Worm (Caenorhabditis elegans) whole organism, mixed stage, embryonic: ENCODE data around the gene C03H12.1.

Experiments
- M03D4.4 ChIP-seq: sonication (generic microtip); optimal IDR thresholded peaks from 2 replicates; lab custom pipeline; 2017; ENCODE audit warnings: mild to moderate bottlenecking, missing genetic modification characterization, missing compliant biosample characterization
- bed-3 ChIP-seq: fragments of 200-800 bp; sonication (Bioruptor generic); optimal IDR thresholded peaks from 3 replicates; lab custom pipeline; 2018; ENCODE audit warnings: mild to moderate bottlenecking, missing genetic modification characterization, moderate library complexity, missing compliant biosample characterization
- blmp-1 ChIP-seq: fragments of 150-350 bp; optimal IDR thresholded peaks from 2 replicates; lab custom pipeline; 2014; ENCODE audit warnings: missing biosample characterization, missing genetic modification characterization
- ceh-43 ChIP-seq: fragments of 200-800 bp; sonication (Bioruptor generic); optimal IDR thresholded peaks from 2 replicates; lab custom pipeline; 2018; ENCODE audit warnings: mild to moderate bottlenecking, missing genetic modification characterization, moderate library complexity, missing compliant biosample characterization
- ceh-83 ChIP-seq: fragments of 200-800 bp; sonication (Bioruptor generic); optimal IDR thresholded peaks from 2 replicates; lab custom pipeline; 2018; ENCODE audit warnings: mild to moderate bottlenecking, missing genetic modification characterization, missing compliant biosample characterization
- ces-1 ChIP-seq: fragments of 150-350 bp; optimal IDR thresholded peaks from 2 replicates; lab custom pipeline; 2014; ENCODE audit warnings: missing biosample characterization, missing genetic modification reagents, missing genetic modification characterization
- cnd-1 ChIP-seq: fragments of 200-800 bp; sonication (Bioruptor generic); optimal IDR thresholded peaks from 2 replicates; lab custom pipeline; 2018; ENCODE audit warnings: mild to moderate bottlenecking, missing genetic modification characterization, missing compliant biosample characterization
- drap-1 ChIP-seq: fragments of 200-800 bp; sonication (Bioruptor generic); optimal IDR thresholded peaks from 3 replicates; lab custom pipeline; 2018; ENCODE audit warnings: mild to moderate bottlenecking, missing genetic modification characterization, missing compliant biosample characterization
- elt-1 ChIP-seq: sonication (generic microtip); optimal IDR thresholded peaks from 2 replicates; lab custom pipeline; 2017; ENCODE audit warnings: missing genetic modification characterization, mild to moderate bottlenecking, missing compliant biosample characterization, antibody characterized with exemption, moderate library complexity, borderline replicate concordance; ENCODE audit not compliant: insufficient read depth
- elt-3 ChIP-seq: fragments of 150-350 bp; optimal IDR thresholded peaks from 2 replicates; lab custom pipeline; 2014; ENCODE audit warnings: missing biosample characterization, missing genetic modification characterization
- flh-1 ChIP-seq: fragments of 200-800 bp; sonication (Bioruptor generic); optimal IDR thresholded peaks from 2 replicates; lab custom pipeline; 2018; ENCODE audit warnings: mild to moderate bottlenecking, missing genetic modification characterization, moderate library complexity, missing compliant biosample characterization
- ham-2 ChIP-seq: fragments of 200-800 bp; sonication (Bioruptor generic); optimal IDR thresholded peaks from 2 replicates; lab custom pipeline; 2018; ENCODE audit warnings: mild to moderate bottlenecking, missing genetic modification characterization, missing compliant biosample characterization
- hlh-1 ChIP-seq: fragments of 150-350 bp; optimal IDR thresholded peaks from 2 replicates; lab custom pipeline; 2014; ENCODE audit warnings: missing biosample characterization, missing genetic modification reagents, missing genetic modification characterization
- lin-32 ChIP-seq: fragments of 200-800 bp; sonication (Bioruptor generic); optimal IDR thresholded peaks from 2 replicates; lab custom pipeline; 2018; ENCODE audit warnings: mild to moderate bottlenecking, missing genetic modification characterization, missing compliant biosample characterization
- lsy-2 ChIP-seq: fragments of 150-350 bp; optimal IDR thresholded peaks from 2 replicates; lab custom pipeline; 2014; ENCODE audit warnings: missing biosample characterization, missing genetic modification characterization
- mab-5 ChIP-seq: fragments of 150-350 bp; optimal IDR thresholded peaks from 2 replicates; lab custom pipeline; 2014; ENCODE audit warnings: missing biosample characterization, missing genetic modification characterization
- mep-1 ChIP-seq: fragments of 150-350 bp; optimal IDR thresholded peaks from 2 replicates; lab custom pipeline; 2017; ENCODE audit warnings: missing biosample characterization, missing genetic modification reagents, missing genetic modification characterization, inconsistent platforms
- mls-2 ChIP-seq: sonication (generic microtip); optimal IDR thresholded peaks from 2 replicates; lab custom pipeline; 2016; ENCODE audit warnings: mild to moderate bottlenecking, missing genetic modification characterization, moderate library complexity, missing compliant biosample characterization
- nhr-12 ChIP-seq: fragments of 150-350 bp; optimal IDR thresholded peaks from 2 replicates; lab custom pipeline; 2014; ENCODE audit warnings: missing biosample characterization, missing genetic modification characterization
- nhr-2 ChIP-seq: fragments of 150-350 bp; optimal IDR thresholded peaks from 2 replicates; lab custom pipeline; 2014; ENCODE audit warnings: missing biosample characterization, missing genetic modification characterization
- nhr-237 ChIP-seq: fragments of 150-350 bp; optimal IDR thresholded peaks from 2 replicates; lab custom pipeline; 2014; ENCODE audit warnings: missing biosample characterization, missing genetic modification characterization
- nhr-28 ChIP-seq: fragments of 150-350 bp; optimal IDR thresholded peaks from 2 replicates; lab custom pipeline; 2014; ENCODE audit warnings: missing biosample characterization, missing genetic modification characterization
- nhr-76 ChIP-seq: sonication (generic microtip); optimal IDR thresholded peaks from 2 replicates; lab custom pipeline; 2017; ENCODE audit warnings: missing biosample characterization, missing genetic modification characterization
- pha-4 ChIP-seq: fragments of 150-350 bp; optimal IDR thresholded peaks from 2 replicates; lab custom pipeline; 2018; ENCODE audit warnings: missing biosample characterization, missing genetic modification reagents, missing genetic modification characterization
- sem-2 ChIP-seq: fragments of 200-800 bp; sonication (Bioruptor generic); optimal IDR thresholded peaks from 2 replicates; lab custom pipeline; 2018; ENCODE audit warnings: mild to moderate bottlenecking, missing genetic modification characterization, missing compliant biosample characterization
- snpc-4 ChIP-seq: fragments of 150-350 bp; optimal IDR thresholded peaks from 2 replicates; lab custom pipeline; 2014; ENCODE audit warnings: missing biosample characterization, missing genetic modification characterization
- sptf-1 ChIP-seq: sonication (generic microtip); optimal IDR thresholded peaks from 2 replicates; lab custom pipeline; 2017; ENCODE audit warnings: mild to moderate bottlenecking, missing genetic modification characterization, moderate library complexity, missing compliant biosample characterization
- tbx-8 ChIP-seq: fragments of 200-800 bp; sonication (Bioruptor generic); optimal IDR thresholded peaks from 2 replicates; lab custom pipeline; 2018; ENCODE audit warnings: mild to moderate bottlenecking, missing genetic modification characterization, moderate library complexity, missing compliant biosample characterization
- unc-120 ChIP-seq: sonication (generic microtip); optimal IDR thresholded peaks from 2 replicates; lab custom pipeline; 2017; ENCODE audit warnings: missing genetic modification characterization, missing compliant biosample characterization; ENCODE audit not compliant: poor library complexity, severe bottlenecking
- unc-39 ChIP-seq: fragments of 150-350 bp; optimal IDR thresholded peaks from 2 replicates; lab custom pipeline; 2014; ENCODE audit warnings: missing biosample characterization, missing genetic modification characterization
- unc-62 ChIP-seq: fragments of 150-350 bp; optimal IDR thresholded peaks from 2 replicates; lab custom pipeline; 2014; ENCODE audit warnings: missing biosample characterization, missing genetic modification reagents, missing genetic modification characterization
- zip-8 ChIP-seq: fragments of 150-350 bp; optimal IDR thresholded peaks from 2 replicates; lab custom pipeline; 2014; ENCODE audit warnings: missing biosample characterization, missing genetic modification characterization
- ztf-11 ChIP-seq: fragments of 150-350 bp; optimal IDR thresholded peaks from 2 replicates; lab custom pipeline; 2014; ENCODE audit warnings: missing biosample characterization, missing genetic modification characterization

The C03H12.1 gene

ce11 chrX:15657773-15658172 lies 31.5 kb upstream of the C03H12.1 start:
- TF ChIP-seq ztf-11 (tag; lab: Kevin White, UChicago) (no peak), nhr-76 (no peak), ham-2 (GFP tag; lab: Kevin White, UChicago) (no peak), unc-39 (no peak), bed-3 (GFP tag; lab: Kevin White, UChicago) (no peak), M03D4.4 (tag; lab: Kevin White, UChicago) (no peak), mls-2 (tag; lab: Kevin White, UChicago) (no peak), hlh-1 (no peak), elt-1 (tag; lab: Kevin White, UChicago) (no peak), cnd-1 (no peak), lsy-2 (tag; lab: Kevin White, UChicago) (no peak), elt-3 (tag; lab: Kevin White, UChicago) (no peak), nhr-2 (tag; lab: Kevin White, UChicago) (no peak), blmp-1 (no peak)

DNA sequence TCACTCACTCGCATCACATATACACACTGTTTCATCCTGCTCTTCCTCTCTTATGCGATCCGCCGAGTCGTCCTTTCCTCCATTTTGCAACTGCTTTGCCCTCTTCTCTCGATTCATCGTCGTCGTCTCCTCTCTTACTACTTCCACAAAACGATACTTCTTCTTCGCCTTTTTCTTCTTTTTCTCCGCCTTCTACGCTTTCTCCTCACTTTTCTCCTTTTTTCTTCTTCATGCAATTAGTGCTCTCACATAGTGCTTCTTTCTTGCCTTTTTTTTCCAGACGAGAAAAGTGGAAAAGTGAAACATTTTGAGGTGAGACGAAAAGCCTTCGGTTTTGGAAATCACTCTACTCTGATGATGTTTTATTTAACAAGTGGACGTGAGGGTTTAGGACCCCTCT lies 29.7 kb upstream of the C03H12.1 start:
- TF ChIP-seq mep-1 (no peak), ces-1 (GFP tag; lab: Kevin White, UChicago) (peak; percentile 77), unc-39 (no peak), sptf-1 (no peak), ham-2 (GFP tag; lab: Kevin White, UChicago) (no peak), snpc-4 (tag; lab: Kevin White, UChicago) (no peak), flh-1 (no peak), nhr-76 (no peak)

ce11 chrX:15663740-15664139 lies 25.5 kb upstream of the C03H12.1 start:
- TF ChIP-seq ceh-83 (no peak), mab-5 (no peak), lin-32 (GFP tag; lab: Kevin White, UChicago) (no peak)

- TF ChIP-seq ces-1 (GFP tag; lab: Kevin White, UChicago) (peak; percentile 44), hlh-1 (no peak)
Measured at ce11 chrX:15666169-15666811, 23.0 kb upstream of the C03H12.1 start, which contains the start of gene pcdr-1. TSS of gene pcdr-1 (plus strand) at chrX:15666761.

DNA sequence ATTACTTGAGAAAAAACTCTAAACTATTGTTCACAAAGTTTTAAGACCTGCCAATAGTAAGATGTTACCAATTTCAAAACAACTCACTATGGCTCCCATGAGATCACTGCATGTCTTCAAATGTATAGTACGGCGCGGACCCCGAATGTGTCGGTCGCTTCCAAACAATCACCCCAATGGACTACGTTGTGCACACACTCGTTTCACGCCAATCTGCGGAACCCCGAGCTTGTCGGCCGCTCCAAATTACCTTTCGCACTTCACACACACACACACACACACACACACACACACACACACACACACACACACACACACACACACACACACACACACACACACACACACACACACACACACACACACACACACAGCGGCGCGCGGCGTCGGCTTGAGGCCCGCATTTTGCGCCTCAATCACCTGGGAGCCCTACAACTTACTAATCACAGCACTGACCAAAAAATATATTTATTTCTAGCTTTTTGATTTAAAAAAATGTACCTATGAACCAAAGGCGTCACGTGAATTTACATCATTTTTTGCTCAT lies 21.1 kb upstream of the C03H12.1 start:
- TF ChIP-seq elt-3 (tag; lab: Kevin White, UChicago) (no peak), sptf-1 (peak; percentile 62), snpc-4 (tag; lab: Kevin White, UChicago) (no peak), sem-2 (GFP tag; lab: Kevin White, UChicago) (peak; percentile 15), ham-2 (GFP tag; lab: Kevin White, UChicago) (no peak), lsy-2 (tag; lab: Kevin White, UChicago) (no peak), bed-3 (GFP tag; lab: Kevin White, UChicago) (no peak), blmp-1 (no peak), cnd-1 (peak; percentile 7), nhr-76 (no peak), tbx-8 (GFP tag; lab: Kevin White, UChicago) (no peak), zip-8 (tag; lab: Kevin White, UChicago) (no peak)

DNA sequence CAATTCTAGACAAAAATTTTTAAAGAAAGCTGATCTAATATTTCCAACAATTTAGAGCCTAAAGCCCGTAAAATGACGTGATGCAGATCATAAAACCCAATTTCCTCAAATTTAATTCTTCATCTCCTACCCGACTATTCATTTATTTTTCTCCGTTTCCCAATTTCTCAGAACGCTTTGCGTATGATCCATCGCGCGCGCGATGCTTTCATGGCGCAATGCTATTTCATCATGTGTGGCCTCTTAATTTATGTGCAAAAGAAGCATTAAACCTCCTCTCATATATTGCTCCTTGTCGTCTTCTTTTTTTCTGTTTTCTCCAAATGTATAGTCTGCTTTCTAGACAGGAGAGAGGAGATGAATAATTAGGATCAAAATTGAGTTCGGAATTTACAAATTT lies 20.6 kb upstream of the C03H12.1 start:
- TF ChIP-seq nhr-12 (no peak), nhr-2 (tag; lab: Kevin White, UChicago) (no peak), ces-1 (GFP tag; lab: Kevin White, UChicago) (peak; percentile 41)

DNA sequence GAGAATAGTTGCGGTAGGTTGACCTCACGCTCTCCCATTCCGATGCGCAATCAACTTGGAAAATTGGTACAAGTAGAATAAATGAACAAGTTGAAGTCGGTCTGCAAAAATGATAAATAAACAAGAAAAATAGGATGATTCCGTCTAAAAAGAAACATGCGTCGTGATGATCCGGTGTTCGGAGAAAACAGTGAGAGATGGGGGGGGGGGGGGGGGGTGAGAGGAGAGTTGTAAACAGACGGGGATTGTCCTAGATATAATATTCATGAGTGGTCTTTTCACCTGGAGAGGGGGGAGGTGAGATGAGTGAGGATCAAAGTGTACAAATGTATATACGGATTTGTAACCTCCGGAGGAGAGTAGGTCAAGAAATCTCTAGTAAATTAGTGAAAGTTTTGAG lies 13.6 kb upstream of the C03H12.1 start, which contains the start of gene F59D12.2:
Gene F59D12.2 (minus strand): TSS at position 101 of the 400 bp plus-strand sequence.
- no peak for TF ChIP-seq tbx-8 (GFP tag; lab: Kevin White, UChicago)
- no peak for TF ChIP-seq nhr-237
- TF ChIP-seq lsy-2 (tag; lab: Kevin White, UChicago) = no peak
- no peak for TF ChIP-seq ces-1 (GFP tag; lab: Kevin White, UChicago)
- no peak for TF ChIP-seq elt-3 (tag; lab: Kevin White, UChicago)
- TF ChIP-seq M03D4.4 (tag; lab: Kevin White, UChicago) = no peak
- TF ChIP-seq hlh-1 = no peak
- TF ChIP-seq mab-5 = no peak
- no peak for TF ChIP-seq zip-8 (tag; lab: Kevin White, UChicago)
- TF ChIP-seq flh-1 = no peak
- TF ChIP-seq unc-120 = no peak
- TF ChIP-seq unc-62 (GFP tag; lab: Kevin White, UChicago) = no peak
- TF ChIP-seq nhr-28 (tag; lab: Kevin White, UChicago) = no peak
- no peak for TF ChIP-seq ceh-43
- TF ChIP-seq pha-4 (tag; lab: Kevin White, UChicago) = no peak
- TF ChIP-seq drap-1 (GFP tag; lab: Kevin White, UChicago) = no peak
